Worm (Caenorhabditis elegans) whole organism, midembryonic: Measurements from ENCODE around the gene C17B7.3.

Source experiments
- T22C8.4 ChIP-seq: fragments of 200-800 bp; sonication (Bioruptor generic); IDR thresholded peaks from 2 replicates; pipeline ENCODE4 v1.3.6; 2022; ENCODE audit warnings: missing genetic modification characterization, missing compliant biosample characterization
- cog-1 ChIP-seq: sonication (generic microtip); optimal IDR thresholded peaks from 2 replicates; lab custom pipeline; 2016; ENCODE audit warnings: missing genetic modification characterization, missing compliant biosample characterization
- flt-1 ChIP-seq: fragments of 200-800 bp; sonication (Bioruptor generic); IDR thresholded peaks from 2 replicates; pipeline ENCODE4 v1.3.6; 2022; ENCODE audit warnings: missing genetic modification characterization, missing compliant biosample characterization
- klf-2 ChIP-seq: fragments of 200-800 bp; sonication (Bioruptor generic); conservative IDR thresholded peaks from 2 replicates; pipeline ENCODE4 v1.3.6; 2022; ENCODE audit warnings: missing genetic modification reagents, missing genetic modification characterization, missing compliant biosample characterization
- med-1 ChIP-seq: sonication (generic microtip); optimal IDR thresholded peaks from 2 replicates; lab custom pipeline; 2017; ENCODE audit warnings: missing genetic modification characterization, mild to moderate bottlenecking, missing compliant biosample characterization, antibody characterized with exemption, missing genetic modification reagents; ENCODE audit not compliant: insufficient read depth
- ref-1 ChIP-seq: fragments of 200-800 bp; sonication (Bioruptor generic); conservative IDR thresholded peaks from 2 replicates; pipeline ENCODE4 v1.3.6; 2022; ENCODE audit warnings: missing genetic modification reagents, missing genetic modification characterization, missing compliant biosample characterization
- tab-1 ChIP-seq: fragments of 200-800 bp; sonication (Bioruptor generic); IDR thresholded peaks from 2 replicates; pipeline ENCODE4 v1.3.6; 2022; ENCODE audit warnings: missing genetic modification characterization, missing compliant biosample characterization
- ztf-23 ChIP-seq: fragments of 200-800 bp; sonication (Bioruptor generic); IDR thresholded peaks from 2 replicates; pipeline ENCODE4 v1.3.6; 2022; ENCODE audit warnings: missing genetic modification reagents, missing genetic modification characterization, missing compliant biosample characterization
- ztf-29 ChIP-seq: fragments of 200-800 bp; sonication (Bioruptor generic); IDR thresholded peaks from 2 replicates; pipeline ENCODE4 v1.3.6; 2022; ENCODE audit warnings: missing genetic modification reagents, missing genetic modification characterization, missing compliant biosample characterization

Gene C17B7.3

ce11 chrV:3342504-3342903, at the start of gene C17B7.3:
TSS of gene C17B7.3 (plus strand) at chrV:3342804.
- no peak for TF ChIP-seq med-1 (GFP tag; lab: Kevin White, UChicago)
- no peak for TF ChIP-seq cog-1 (tag; lab: Kevin White, UChicago)
- TF ChIP-seq klf-2 (GFP tag; lab: Robert Waterston, UW) = no peak
- TF ChIP-seq flt-1 (GFP tag; lab: Robert Waterston, UW) = no peak

ce11 chrV:3295368-3295767, 47.2 kb upstream of the C17B7.3 start:
- TF ChIP-seq klf-2 (GFP tag; lab: Robert Waterston, UW) = no peak
- TF ChIP-seq med-1 (GFP tag; lab: Kevin White, UChicago) = no peak
- TF ChIP-seq flt-1 (GFP tag; lab: Robert Waterston, UW) = no peak
- no peak for TF ChIP-seq tab-1
- no peak for TF ChIP-seq ztf-29
- no peak for TF ChIP-seq ref-1 (GFP tag; lab: Robert Waterston, UW)
- TF ChIP-seq T22C8.4 (GFP tag; lab: Robert Waterston, UW) = no peak
- no peak for TF ChIP-seq ztf-23 (GFP tag; lab: Robert Waterston, UW)
- TF ChIP-seq cog-1 (tag; lab: Kevin White, UChicago) = no peak

DNA sequence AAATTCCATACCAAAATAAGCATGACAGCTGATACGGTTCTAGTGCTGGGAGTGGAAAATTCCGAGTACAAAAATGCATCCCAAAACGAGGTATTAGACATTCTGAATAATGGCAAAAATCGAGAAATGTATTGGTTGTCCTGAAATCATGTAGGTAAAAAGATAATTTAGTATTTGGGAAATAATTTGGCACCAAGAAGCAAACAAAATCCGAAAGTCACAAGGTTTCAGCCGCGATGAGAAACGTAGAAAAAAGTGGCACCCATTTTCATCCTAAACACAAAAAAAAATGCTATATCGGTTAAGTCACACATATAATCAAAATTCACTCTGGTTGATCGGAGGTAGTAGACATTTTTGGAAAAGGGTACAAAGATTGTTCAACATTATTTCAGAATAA, 44.8 kb upstream of the C17B7.3 start, which contains the start of gene srx-122:
Gene srx-122, minus strand, starts transcription at position 101 of the 400 bp plus-strand sequence.
- TF ChIP-seq ztf-23 (GFP tag; lab: Robert Waterston, UW) = no peak
- TF ChIP-seq med-1 (GFP tag; lab: Kevin White, UChicago) = no peak
- TF ChIP-seq cog-1 (tag; lab: Kevin White, UChicago) = no peak
- no peak for TF ChIP-seq flt-1 (GFP tag; lab: Robert Waterston, UW)
- no peak for TF ChIP-seq klf-2 (GFP tag; lab: Robert Waterston, UW)
- TF ChIP-seq ref-1 (GFP tag; lab: Robert Waterston, UW) = no peak
- TF ChIP-seq T22C8.4 (GFP tag; lab: Robert Waterston, UW) = no peak
- TF ChIP-seq ztf-29 = no peak
- no peak for TF ChIP-seq tab-1

DNA sequence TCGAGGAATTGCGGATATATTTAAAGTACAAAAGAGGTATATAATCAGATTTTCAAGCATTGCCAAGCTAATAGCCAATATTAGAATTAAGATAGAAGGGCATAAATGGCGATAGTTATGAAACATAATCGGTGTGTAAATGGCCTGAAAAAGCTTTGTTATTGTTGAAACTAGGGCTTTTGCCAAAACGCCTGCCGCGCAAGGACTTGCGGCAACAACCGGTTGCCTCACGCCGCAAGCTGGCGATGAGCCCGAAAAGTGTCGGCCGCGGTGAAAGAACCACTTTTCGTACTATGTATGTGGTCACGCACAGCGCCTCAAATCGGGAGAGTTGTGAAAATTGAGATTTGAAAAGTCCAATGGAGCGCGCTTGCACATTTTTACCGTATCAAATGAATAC, 43.2 kb upstream of the C17B7.3 start:
- TF ChIP-seq cog-1 (tag; lab: Kevin White, UChicago) = no peak
- TF ChIP-seq med-1 (GFP tag; lab: Kevin White, UChicago) = no peak
- no peak for TF ChIP-seq flt-1 (GFP tag; lab: Robert Waterston, UW)
- no peak for TF ChIP-seq tab-1
- TF ChIP-seq ztf-29 = no peak
- TF ChIP-seq klf-2 (GFP tag; lab: Robert Waterston, UW) = no peak
- TF ChIP-seq ztf-23 (GFP tag; lab: Robert Waterston, UW) = no peak
- no peak for TF ChIP-seq ref-1 (GFP tag; lab: Robert Waterston, UW)
- no peak for TF ChIP-seq T22C8.4 (GFP tag; lab: Robert Waterston, UW)

DNA sequence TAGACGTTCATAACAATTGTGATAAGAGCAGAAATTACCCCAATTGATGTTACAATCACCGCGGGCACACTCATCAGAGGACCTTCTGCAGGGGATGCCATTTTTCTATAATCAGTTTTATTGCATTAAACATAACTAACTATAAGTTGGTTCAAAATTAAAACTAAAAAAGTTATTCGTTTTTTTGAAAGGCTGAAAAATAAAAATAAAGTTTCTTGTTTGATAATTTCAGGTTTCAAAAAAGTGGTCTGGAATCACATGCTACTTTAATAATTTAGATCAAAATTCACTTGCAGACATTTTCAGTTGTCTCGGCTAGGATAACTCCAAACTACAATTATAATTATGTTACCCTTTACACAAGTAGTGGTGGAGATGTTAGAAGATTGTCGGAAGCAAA, 40.7 kb upstream of the C17B7.3 start, which contains the start of gene srbc-1:
Gene srbc-1, minus strand, starts transcription at position 101 of the 400 bp plus-strand sequence.
- TF ChIP-seq cog-1 (tag; lab: Kevin White, UChicago) = no peak
- TF ChIP-seq ref-1 (GFP tag; lab: Robert Waterston, UW) = no peak
- no peak for TF ChIP-seq flt-1 (GFP tag; lab: Robert Waterston, UW)
- no peak for TF ChIP-seq tab-1
- TF ChIP-seq T22C8.4 (GFP tag; lab: Robert Waterston, UW) = no peak
- no peak for TF ChIP-seq med-1 (GFP tag; lab: Kevin White, UChicago)
- TF ChIP-seq klf-2 (GFP tag; lab: Robert Waterston, UW) = no peak
- no peak for TF ChIP-seq ztf-29

- TF ChIP-seq cog-1 (tag; lab: Kevin White, UChicago) (no peak), tab-1 (no peak), klf-2 (GFP tag; lab: Robert Waterston, UW) (no peak), med-1 (GFP tag; lab: Kevin White, UChicago) (no peak), flt-1 (GFP tag; lab: Robert Waterston, UW) (no peak)
These were observed 34.4 kb upstream of the C17B7.3 start, which contains the start of gene srbc-3 for ce11 chrV:3308169-3308568. TSS of gene srbc-3 (plus strand) at chrV:3308469.

ce11 chrV:3312067-3312666, 30.4 kb upstream of the C17B7.3 start, which contains the start of gene arrd-18:
TSS of gene arrd-18 (minus strand) at chrV:3312117.
- TF ChIP-seq klf-2 (GFP tag; lab: Robert Waterston, UW) (no peak), ztf-29 (no peak), med-1 (GFP tag; lab: Kevin White, UChicago) (no peak), tab-1 (no peak), ref-1 (GFP tag; lab: Robert Waterston, UW) (no peak), flt-1 (GFP tag; lab: Robert Waterston, UW) (no peak), cog-1 (tag; lab: Kevin White, UChicago) (no peak), T22C8.4 (GFP tag; lab: Robert Waterston, UW) (no peak)

DNA sequence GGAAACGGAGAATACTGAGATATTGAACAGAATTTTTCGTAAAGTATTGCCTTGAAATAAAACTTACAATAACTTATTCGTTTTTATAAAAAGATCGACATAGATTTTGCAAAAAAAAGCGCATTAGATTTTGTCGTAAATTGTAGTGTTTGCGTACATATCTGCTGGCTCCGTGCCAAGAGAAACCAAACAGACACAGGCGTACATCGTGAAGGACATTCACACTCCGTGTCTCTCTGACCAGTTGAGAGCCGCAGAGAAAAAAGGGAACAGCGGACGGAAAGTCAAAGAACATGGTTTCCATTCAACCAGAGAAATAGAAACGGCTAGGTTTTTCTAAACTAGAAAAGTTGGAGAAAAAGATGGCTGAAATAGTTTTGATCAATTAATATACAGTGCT, 27.3 kb upstream of the C17B7.3 start, which contains the start of gene arrd-19:
Gene arrd-19, minus strand, starts transcription at position 209 of the 400 bp plus-strand sequence.
- TF ChIP-seq ref-1 (GFP tag; lab: Robert Waterston, UW) (no peak), flt-1 (GFP tag; lab: Robert Waterston, UW) (no peak), med-1 (GFP tag; lab: Kevin White, UChicago) (no peak), tab-1 (no peak), T22C8.4 (GFP tag; lab: Robert Waterston, UW) (no peak), ztf-29 (no peak), cog-1 (tag; lab: Kevin White, UChicago) (no peak), klf-2 (GFP tag; lab: Robert Waterston, UW) (no peak)

DNA sequence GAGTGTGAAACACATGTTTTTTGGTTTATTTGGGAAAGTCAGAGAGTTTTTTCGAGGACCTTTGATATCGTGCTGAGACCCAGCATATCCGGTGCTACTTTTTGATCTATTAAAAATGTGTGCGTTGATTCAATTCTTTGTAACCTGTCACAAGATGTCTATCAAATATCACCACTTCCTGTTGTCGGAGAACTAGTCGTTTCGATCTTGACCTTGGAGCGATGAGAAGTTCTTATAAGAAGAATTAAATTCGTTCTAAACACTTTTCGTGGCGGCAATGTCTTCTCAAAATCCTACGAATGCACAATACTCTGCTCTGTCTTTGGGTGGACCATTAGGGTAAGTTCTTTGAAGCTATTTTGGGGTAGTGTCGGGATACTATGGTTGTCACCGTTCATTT, 26.5 kb upstream of the C17B7.3 start, which contains the start of gene F35F10.1:
Gene F35F10.1, plus strand, starts transcription at position 200 of the 400 bp plus-strand sequence.
- TF ChIP-seq ref-1 (GFP tag; lab: Robert Waterston, UW) (no peak), ztf-23 (GFP tag; lab: Robert Waterston, UW) (no peak), tab-1 (no peak), cog-1 (tag; lab: Kevin White, UChicago) (no peak), flt-1 (GFP tag; lab: Robert Waterston, UW) (no peak), klf-2 (GFP tag; lab: Robert Waterston, UW) (no peak), med-1 (GFP tag; lab: Kevin White, UChicago) (no peak), ztf-29 (no peak), T22C8.4 (GFP tag; lab: Robert Waterston, UW) (no peak)
